Worm (Caenorhabditis elegans) whole organism, early embryonic: ENCODE results near the gene T26E4.3.

Experiments used
- B0310.2 ChIP-seq: sonication (generic microtip); optimal IDR thresholded peaks from 2 replicates; lab custom pipeline; 2016; ENCODE audit warnings: mild to moderate bottlenecking, missing genetic modification characterization, missing compliant biosample characterization
- F13C5.2 ChIP-seq: sonication (generic microtip); optimal IDR thresholded peaks from 2 replicates; lab custom pipeline; 2017; ENCODE audit warnings: mild to moderate bottlenecking, missing genetic modification characterization, inconsistent platforms, missing compliant biosample characterization
- aly-1 ChIP-seq: sonication (generic microtip); optimal IDR thresholded peaks from 2 replicates; lab custom pipeline; 2016; ENCODE audit warnings: missing genetic modification characterization, missing compliant biosample characterization
- ama-1 ChIP-seq: fragments of 150-350 bp; optimal IDR thresholded peaks from 2 replicates; lab custom pipeline; 2014
- ceh-13 ChIP-seq: fragments of 200-800 bp; sonication (Bioruptor generic); optimal IDR thresholded peaks from 2 replicates; lab custom pipeline; 2018; ENCODE audit warnings: mild to moderate bottlenecking, missing genetic modification characterization, missing compliant biosample characterization
- ceh-36 ChIP-seq: sonication (generic microtip); optimal IDR thresholded peaks from 2 replicates; lab custom pipeline; 2016; ENCODE audit warnings: missing genetic modification characterization, inconsistent platforms, missing compliant biosample characterization
- ets-7 ChIP-seq: sonication (generic microtip); optimal IDR thresholded peaks from 2 replicates; lab custom pipeline; 2016; ENCODE audit warnings: missing genotype, missing genetic modification characterization, missing compliant biosample characterization
- flt-1 ChIP-seq: fragments of 200-800 bp; sonication (Bioruptor generic); IDR thresholded peaks from 2 replicates; pipeline ENCODE4 v1.3.6; 2022; ENCODE audit warnings: missing genetic modification characterization, missing compliant biosample characterization
- hmbx-1 ChIP-seq: sonication (generic microtip); optimal IDR thresholded peaks from 2 replicates; lab custom pipeline; 2016; ENCODE audit warnings: mild to moderate bottlenecking, missing genetic modification characterization, missing compliant biosample characterization
- hmg-4 ChIP-seq: fragments of 200-800 bp; sonication (Bioruptor generic); optimal IDR thresholded peaks from 2 replicates; lab custom pipeline; 2018; ENCODE audit warnings: mild to moderate bottlenecking, missing genetic modification characterization, missing compliant biosample characterization
- hnd-1 ChIP-seq: sonication (generic microtip); optimal IDR thresholded peaks from 2 replicates; lab custom pipeline; 2016; ENCODE audit warnings: missing genetic modification characterization, missing compliant biosample characterization
- pes-1 ChIP-seq: fragments of 200-800 bp; sonication (Bioruptor generic); IDR thresholded peaks from 2 replicates; pipeline ENCODE4 v1.3.6; 2022; ENCODE audit warnings: missing genetic modification reagents, missing genetic modification characterization, missing compliant biosample characterization
- scrt-1 ChIP-seq: fragments of 200-800 bp; sonication (Bioruptor generic); IDR thresholded peaks from 2 replicates; pipeline ENCODE4 v1.3.6; 2022; ENCODE audit warnings: missing genetic modification characterization, missing compliant biosample characterization
- sea-1 ChIP-seq: fragments of 200-800 bp; sonication (Bioruptor generic); conservative IDR thresholded peaks from 2 replicates; pipeline ENCODE4 v1.3.6; 2022; ENCODE audit warnings: missing genetic modification characterization, missing compliant biosample characterization
- tbx-11 ChIP-seq: fragments of 200-800 bp; sonication (Bioruptor generic); IDR thresholded peaks from 2 replicates; pipeline ENCODE4 v1.3.6; 2022; ENCODE audit warnings: missing genetic modification characterization, missing compliant biosample characterization
- tbx-37 ChIP-seq: fragments of 200-800 bp; sonication (Bioruptor generic); conservative IDR thresholded peaks from 2 replicates; pipeline ENCODE4 v1.3.6; 2022; ENCODE audit warnings: missing genetic modification reagents, missing genetic modification characterization, missing compliant biosample characterization
- tra-4 ChIP-seq: sonication (generic microtip); optimal IDR thresholded peaks from 2 replicates; lab custom pipeline; 2017; ENCODE audit warnings: missing genetic modification characterization, missing compliant biosample characterization

T26E4.3 gene

DNA sequence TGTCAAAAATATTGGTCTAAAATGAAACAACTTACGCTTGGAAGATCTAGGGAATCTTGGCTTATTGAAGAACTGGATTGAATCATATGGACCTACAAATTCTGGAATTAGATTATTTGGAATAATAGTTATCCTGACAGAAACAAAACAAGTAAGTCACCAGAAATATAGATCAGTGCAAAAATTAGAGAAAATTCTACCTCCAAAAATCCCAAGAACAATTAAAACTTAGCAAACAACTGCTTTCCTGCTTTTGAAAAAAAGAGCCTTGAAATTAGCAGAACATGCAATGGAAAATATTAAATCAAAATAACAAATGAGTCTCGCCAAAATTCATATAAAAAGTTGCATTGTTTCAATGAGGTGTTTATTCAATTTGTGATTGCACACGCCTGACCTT lies 9.5 kb upstream of the T26E4.3 start, which contains the start of gene nhr-60:
Gene nhr-60 (minus strand): TSS at position 101 of the 400 bp plus-strand sequence.
- TF ChIP-seq hmbx-1 (tag; lab: Kevin White, UChicago) (no peak), ceh-36 (tag; lab: Kevin White, UChicago) (no peak), pes-1 (GFP tag; lab: Robert Waterston, UW) (no peak), tbx-11 (GFP tag; lab: Robert Waterston, UW) (no peak)

DNA sequence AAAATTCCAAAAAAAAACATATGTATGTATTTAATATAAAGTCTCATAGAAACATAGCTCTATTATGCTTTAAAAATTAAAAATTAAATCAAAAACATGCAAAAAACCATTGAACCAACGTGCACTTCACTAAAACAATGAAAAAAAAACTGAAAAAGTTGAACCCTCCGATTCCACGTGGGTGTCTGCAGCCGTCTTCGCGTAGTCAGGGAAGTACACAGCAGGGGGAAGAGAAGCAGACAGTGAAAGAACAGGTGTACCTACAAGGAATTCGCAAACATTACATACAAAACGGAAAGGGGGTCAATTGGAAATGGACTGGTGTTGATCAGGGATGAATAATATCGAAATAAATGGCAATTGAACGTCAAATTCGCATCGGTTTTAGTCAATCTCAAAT lies 8.7 kb upstream of the T26E4.3 start:
- no peak for TF ChIP-seq aly-1 (tag; lab: Kevin White, UChicago)
- no peak for TF ChIP-seq sea-1
- TF ChIP-seq pes-1 (GFP tag; lab: Robert Waterston, UW): no peak
- no peak for TF ChIP-seq B0310.2 (tag; lab: Kevin White, UChicago)
- no peak for TF ChIP-seq F13C5.2 (tag; lab: Kevin White, UChicago)
- no peak for TF ChIP-seq ceh-13
- no peak for TF ChIP-seq hmbx-1 (tag; lab: Kevin White, UChicago)
- no peak for TF ChIP-seq hmg-4
- no peak for TF ChIP-seq flt-1 (GFP tag; lab: Robert Waterston, UW)
- TF ChIP-seq tra-4 (tag; lab: Kevin White, UChicago): no peak

DNA sequence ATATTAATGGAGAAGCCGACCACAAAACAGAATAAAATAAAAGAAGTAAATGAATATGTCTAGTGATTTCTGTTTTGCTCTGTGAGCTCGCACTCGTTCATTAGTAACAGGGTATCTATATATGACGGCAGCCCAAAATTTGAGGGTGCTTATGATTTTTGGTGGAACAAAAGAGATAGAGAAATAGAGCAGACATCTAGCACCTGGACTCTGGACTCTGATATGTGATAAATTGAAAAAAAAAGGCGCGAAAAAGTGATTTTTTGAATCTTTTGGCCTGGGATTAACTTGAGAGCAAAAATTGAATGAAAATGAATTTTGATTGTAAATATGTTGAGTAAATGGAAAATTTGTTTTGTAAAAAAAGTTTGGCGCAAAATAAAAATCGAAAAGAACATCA lies 5.9 kb upstream of the T26E4.3 start, which contains the start of gene nhr-283:
Gene nhr-283 (minus strand): TSS at position 101 of the 400 bp plus-strand sequence.
- no peak for TF ChIP-seq scrt-1 (GFP tag; lab: Robert Waterston, UW)
- no peak for TF ChIP-seq ets-7
- TF ChIP-seq aly-1 (tag; lab: Kevin White, UChicago): no peak
- TF ChIP-seq ama-1 (lab: Kevin White, UChicago): no peak
- TF ChIP-seq hnd-1 (tag; lab: Kevin White, UChicago): no peak
- TF ChIP-seq hmbx-1 (tag; lab: Kevin White, UChicago): no peak
- no peak for TF ChIP-seq F13C5.2 (tag; lab: Kevin White, UChicago)
- no peak for TF ChIP-seq flt-1 (GFP tag; lab: Robert Waterston, UW)
- TF ChIP-seq tbx-11 (GFP tag; lab: Robert Waterston, UW): no peak
- TF ChIP-seq pes-1 (GFP tag; lab: Robert Waterston, UW): no peak
- TF ChIP-seq ceh-36 (tag; lab: Kevin White, UChicago): no peak
- no peak for TF ChIP-seq tbx-37 (GFP tag; lab: Robert Waterston, UW)
- TF ChIP-seq hmg-4: no peak
- no peak for TF ChIP-seq B0310.2 (tag; lab: Kevin White, UChicago)
- no peak for TF ChIP-seq ceh-13
- TF ChIP-seq tra-4 (tag; lab: Kevin White, UChicago): no peak
- no peak for TF ChIP-seq sea-1

DNA sequence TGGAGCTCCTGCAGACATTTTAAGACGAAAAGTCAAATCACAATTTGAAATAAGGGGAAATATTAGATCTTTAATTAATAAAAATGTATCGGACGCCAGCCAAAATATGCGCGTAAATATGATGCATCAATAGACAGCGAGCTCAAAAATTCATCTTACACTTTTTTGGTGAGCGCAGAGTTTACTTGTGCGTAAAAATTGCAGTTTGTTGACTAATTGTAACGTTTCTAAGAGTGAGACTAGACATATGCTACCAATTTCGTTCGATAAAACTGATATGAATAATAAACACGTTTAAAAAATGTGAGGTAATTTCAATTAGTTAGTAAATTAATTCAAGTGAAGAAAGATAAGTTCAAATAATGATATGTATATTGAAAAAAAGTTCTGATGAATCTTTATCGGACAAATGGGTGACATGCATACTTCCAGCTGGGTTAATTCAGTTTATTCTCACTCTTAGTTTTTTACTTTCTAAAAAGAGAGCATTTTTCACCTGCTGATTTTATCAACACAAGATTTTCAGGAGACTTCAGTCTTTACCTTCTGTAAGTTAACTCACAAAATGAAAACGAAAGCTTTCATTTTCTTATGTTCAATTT lies 3.4 kb upstream of the T26E4.3 start, which contains the start of the genes nhr-285 and irld-52:
Gene nhr-285 (minus strand): TSS at position 101 of the 602 bp plus-strand sequence.
Gene irld-52 (plus strand): TSS at position 552 of the 602 bp plus-strand sequence.
- TF ChIP-seq B0310.2 (tag; lab: Kevin White, UChicago): no peak
- TF ChIP-seq scrt-1 (GFP tag; lab: Robert Waterston, UW): no peak
- TF ChIP-seq tra-4 (tag; lab: Kevin White, UChicago): no peak
- no peak for TF ChIP-seq ceh-36 (tag; lab: Kevin White, UChicago)
- no peak for TF ChIP-seq hnd-1 (tag; lab: Kevin White, UChicago)
- no peak for TF ChIP-seq hmbx-1 (tag; lab: Kevin White, UChicago)
- TF ChIP-seq ets-7: no peak
- TF ChIP-seq tbx-37 (GFP tag; lab: Robert Waterston, UW): no peak
- TF ChIP-seq aly-1 (tag; lab: Kevin White, UChicago): no peak
- TF ChIP-seq flt-1 (GFP tag; lab: Robert Waterston, UW): no peak
- no peak for TF ChIP-seq pes-1 (GFP tag; lab: Robert Waterston, UW)

DNA sequence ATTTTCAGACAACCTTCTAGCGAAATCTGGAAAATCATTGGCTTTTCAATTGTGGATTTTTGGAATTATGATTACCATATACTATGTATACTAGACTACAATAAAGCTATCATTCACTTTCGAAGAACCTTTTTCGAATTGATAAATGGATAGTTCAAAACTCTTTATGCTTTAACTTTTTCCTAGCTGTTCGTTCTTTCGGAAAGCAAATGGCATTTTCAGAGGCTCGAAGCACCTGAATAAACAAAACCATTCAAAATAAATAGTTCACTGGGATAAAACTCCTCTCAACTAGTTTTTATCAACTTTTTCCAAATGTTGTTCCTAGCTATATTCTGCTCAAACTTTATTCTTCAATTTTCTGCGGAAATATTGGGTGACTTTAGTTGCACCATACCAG lies 1.5 kb upstream of the T26E4.3 start, which contains the start of gene T26E4.2:
Gene T26E4.2 (plus strand): TSS at position 301 of the 400 bp plus-strand sequence.
- TF ChIP-seq pes-1 (GFP tag; lab: Robert Waterston, UW) (no peak), ceh-36 (tag; lab: Kevin White, UChicago) (no peak), hnd-1 (tag; lab: Kevin White, UChicago) (no peak), tra-4 (tag; lab: Kevin White, UChicago) (no peak), hmg-4 (no peak), tbx-37 (GFP tag; lab: Robert Waterston, UW) (no peak), scrt-1 (GFP tag; lab: Robert Waterston, UW) (no peak), ama-1 (lab: Kevin White, UChicago) (no peak), hmbx-1 (tag; lab: Kevin White, UChicago) (no peak)

DNA sequence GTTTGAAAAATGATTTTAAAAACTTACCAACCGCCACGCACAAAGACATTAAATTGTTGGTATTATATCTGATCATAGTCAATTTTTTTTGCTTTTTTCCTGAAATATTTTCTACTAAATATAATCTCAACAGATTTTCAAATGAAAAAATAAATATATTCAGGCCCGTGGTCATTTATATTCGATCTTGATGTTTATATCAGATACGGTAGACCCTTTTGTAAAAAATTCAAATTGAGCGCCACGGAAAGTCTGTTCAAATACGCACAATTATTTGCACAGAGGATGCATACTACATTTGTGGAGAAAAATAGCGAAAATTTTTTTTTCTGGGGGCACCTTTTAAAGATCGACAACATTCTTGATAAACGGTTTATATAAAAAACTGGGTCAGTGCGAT lies 9.8 kb downstream of the T26E4.3 start, which contains the start of gene T26E4.4:
Gene T26E4.4 (minus strand): TSS at position 101 of the 400 bp plus-strand sequence.
- TF ChIP-seq aly-1 (tag; lab: Kevin White, UChicago): no peak
- no peak for TF ChIP-seq scrt-1 (GFP tag; lab: Robert Waterston, UW)
- TF ChIP-seq ets-7: no peak
- TF ChIP-seq hnd-1 (tag; lab: Kevin White, UChicago): no peak

DNA sequence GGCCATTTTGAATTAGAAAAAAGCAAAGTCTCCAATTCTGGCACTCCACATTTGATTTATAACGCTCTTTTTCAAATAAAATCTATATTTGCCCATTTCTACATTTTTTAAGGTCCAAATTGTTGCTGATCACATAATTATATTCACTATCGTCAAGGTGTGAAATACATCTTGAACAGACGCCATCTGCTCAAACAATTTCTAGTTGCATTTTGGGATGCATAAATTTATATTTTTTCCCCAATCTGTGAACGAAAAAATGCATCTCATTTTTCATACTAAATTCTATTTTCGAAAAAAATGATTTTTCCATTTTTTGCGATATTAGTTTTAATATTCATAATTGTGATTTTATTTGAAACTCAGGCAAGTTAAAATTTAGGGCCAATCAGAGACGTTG lies 10.7 kb downstream of the T26E4.3 start, which contains the start of gene T26E4.7:
Gene T26E4.7 (plus strand): TSS at position 301 of the 400 bp plus-strand sequence.
- no peak for TF ChIP-seq pes-1 (GFP tag; lab: Robert Waterston, UW)
- no peak for TF ChIP-seq ceh-36 (tag; lab: Kevin White, UChicago)
- TF ChIP-seq sea-1: no peak
- no peak for TF ChIP-seq hmg-4
- no peak for TF ChIP-seq tra-4 (tag; lab: Kevin White, UChicago)
- no peak for TF ChIP-seq B0310.2 (tag; lab: Kevin White, UChicago)
- TF ChIP-seq hnd-1 (tag; lab: Kevin White, UChicago): no peak
- TF ChIP-seq ceh-13: no peak
- TF ChIP-seq ets-7: no peak
- TF ChIP-seq F13C5.2 (tag; lab: Kevin White, UChicago): no peak
- TF ChIP-seq hmbx-1 (tag; lab: Kevin White, UChicago): no peak
- no peak for TF ChIP-seq flt-1 (GFP tag; lab: Robert Waterston, UW)
- no peak for TF ChIP-seq scrt-1 (GFP tag; lab: Robert Waterston, UW)
- TF ChIP-seq tbx-11 (GFP tag; lab: Robert Waterston, UW): no peak
- no peak for TF ChIP-seq aly-1 (tag; lab: Kevin White, UChicago)
- TF ChIP-seq ama-1 (lab: Kevin White, UChicago): no peak
